Worm (Caenorhabditis elegans) whole organism, L1 larva: ENCODE results near the gene plg-1.

Experiments used
- C04F5.9 ChIP-seq: sonication (generic microtip); optimal IDR thresholded peaks from 2 replicates; lab custom pipeline; 2016; ENCODE audit warnings: missing genetic modification characterization, missing compliant biosample characterization
- C34B4.2 ChIP-seq: sonication (generic microtip); optimal IDR thresholded peaks from 2 replicates; lab custom pipeline; 2017; ENCODE audit warnings: mild to moderate bottlenecking, missing genetic modification characterization, missing compliant biosample characterization
- F16B12.6 ChIP-seq: fragments of 150-350 bp; optimal IDR thresholded peaks from 2 replicates; lab custom pipeline; 2014; ENCODE audit warnings: missing biosample characterization, missing genetic modification characterization
- Y116A8C.19 ChIP-seq: sonication (generic microtip); optimal IDR thresholded peaks from 2 replicates; lab custom pipeline; 2016; ENCODE audit warnings: missing compliant biosample characterization, missing genetic modification characterization, borderline replicate concordance
- alr-1 ChIP-seq: fragments of 200-800 bp; sonication (Bioruptor generic); optimal IDR thresholded peaks from 2 replicates; lab custom pipeline; 2018; ENCODE audit warnings: borderline replicate concordance, mild to moderate bottlenecking, missing genetic modification characterization, missing compliant biosample characterization
- blmp-1 ChIP-seq: fragments of 150-350 bp; optimal IDR thresholded peaks from 2 replicates; lab custom pipeline; 2014; ENCODE audit warnings: missing biosample characterization, missing genetic modification characterization
- ceh-8 ChIP-seq: fragments of 200-800 bp; sonication (Bioruptor generic); optimal IDR thresholded peaks from 2 replicates; lab custom pipeline; 2018; ENCODE audit warnings: mild to moderate bottlenecking, missing genetic modification characterization, moderate library complexity, missing compliant biosample characterization
- ceh-82 ChIP-seq, 3 experiments: fragments of 150-350 bp in 1 of 3; sonication (generic microtip) in 2 of 3; optimal IDR thresholded peaks; 2 replicates each; lab custom pipeline; 2014 to 2017; ENCODE audit warnings: missing biosample characterization in 3 of 3, missing genetic modification characterization in 3 of 3
- ceh-88 ChIP-seq: fragments of 200-800 bp; sonication (Bioruptor generic); IDR thresholded peaks from 2 replicates; pipeline ENCODE4 v1.3.6; 2022; ENCODE audit warnings: missing genetic modification characterization, missing compliant biosample characterization
- ceh-90 ChIP-seq: sonication (generic microtip); optimal IDR thresholded peaks from 2 replicates; lab custom pipeline; 2016; ENCODE audit warnings: missing genetic modification characterization, missing compliant biosample characterization
- ces-1 ChIP-seq: fragments of 150-350 bp; optimal IDR thresholded peaks from 2 replicates; lab custom pipeline; 2014; ENCODE audit warnings: missing biosample characterization, missing genetic modification reagents, missing genetic modification characterization
- efl-3 ChIP-seq: fragments of 200-800 bp; sonication (Bioruptor generic); optimal IDR thresholded peaks from 2 replicates; lab custom pipeline; 2018; ENCODE audit warnings: mild to moderate bottlenecking, missing genetic modification characterization, missing compliant biosample characterization
- egl-13 ChIP-seq: sonication (generic microtip); optimal IDR thresholded peaks from 2 replicates; lab custom pipeline; 2016; ENCODE audit warnings: missing genotype, missing genetic modification reagents, missing genetic modification characterization, missing compliant biosample characterization
- egl-27 ChIP-seq, 2 experiments: fragments of 150-350 bp in 1 of 2; sonication (generic microtip); optimal IDR thresholded peaks; 3 replicates each; lab custom pipeline; 2017 to 2018; ENCODE audit warnings: missing biosample characterization in 2 of 2, missing genetic modification characterization in 2 of 2, missing genetic modification reagents in 2 of 2
- elt-2 ChIP-seq: sonication (generic microtip); optimal IDR thresholded peaks from 2 replicates; lab custom pipeline; 2016; ENCODE audit warnings: missing genetic modification characterization, mild to moderate bottlenecking, inconsistent platforms, missing compliant biosample characterization, missing genetic modification reagents
- ets-5 ChIP-seq: fragments of 200-800 bp; sonication (Bioruptor generic); IDR thresholded peaks from 2 replicates; pipeline ENCODE4 v1.3.6; 2022; ENCODE audit warnings: missing genetic modification characterization, missing compliant biosample characterization
- fkh-10 ChIP-seq: sonication (generic microtip); optimal IDR thresholded peaks from 2 replicates; lab custom pipeline; 2017; ENCODE audit warnings: missing biosample characterization, missing genetic modification reagents, missing genetic modification characterization
- fos-1 ChIP-seq: fragments of 150-350 bp; optimal IDR thresholded peaks from 2 replicates; lab custom pipeline; 2014; ENCODE audit warnings: missing biosample characterization, missing genetic modification characterization
- grh-1 ChIP-seq: fragments of 200-800 bp; sonication (Bioruptor generic); IDR thresholded peaks from 2 replicates; pipeline ENCODE4 v1.3.6; 2022; ENCODE audit warnings: missing genetic modification reagents, missing genetic modification characterization, missing compliant biosample characterization
- hlh-4 ChIP-seq: sonication (generic microtip); optimal IDR thresholded peaks from 2 replicates; lab custom pipeline; 2016; ENCODE audit warnings: mild to moderate bottlenecking, missing genetic modification characterization, missing compliant biosample characterization
- hpl-2 ChIP-seq: fragments of 150-350 bp; optimal IDR thresholded peaks from 2 replicates; lab custom pipeline; 2014; ENCODE audit warnings: missing biosample characterization, missing genetic modification reagents, missing genetic modification characterization
- irx-1 ChIP-seq: sonication (generic microtip); optimal IDR thresholded peaks from 2 replicates; lab custom pipeline; 2016; ENCODE audit warnings: missing genetic modification characterization, missing compliant biosample characterization
- lin-13 ChIP-seq: fragments of 150-350 bp; optimal IDR thresholded peaks from 2 replicates; lab custom pipeline; 2014; ENCODE audit warnings: missing biosample characterization, missing genetic modification reagents, missing genetic modification characterization
- lin-14 ChIP-seq: fragments of 200-800 bp; sonication (Bioruptor generic); optimal IDR thresholded peaks from 2 replicates; lab custom pipeline; 2018; ENCODE audit warnings: mild to moderate bottlenecking, missing genetic modification characterization, moderate library complexity, missing compliant biosample characterization
- lin-15B ChIP-seq: fragments of 150-350 bp; sonication (generic microtip); optimal IDR thresholded peaks from 3 replicates; lab custom pipeline; 2014; ENCODE audit warnings: missing biosample characterization, missing genetic modification characterization
- lin-35 ChIP-seq, 2 experiments: fragments of 150-350 bp; optimal IDR thresholded peaks; 2 replicates each; lab custom pipeline; 2014; ENCODE audit warnings: missing biosample characterization in 2 of 2, missing genetic modification characterization in 2 of 2, missing genetic modification reagents in 2 of 2
- lin-39 ChIP-seq: fragments of 150-350 bp; optimal IDR thresholded peaks from 2 replicates; lab custom pipeline; 2014; ENCODE audit warnings: missing biosample characterization, missing genetic modification reagents, missing genetic modification characterization
- lir-3 ChIP-seq: sonication (generic microtip); optimal IDR thresholded peaks from 2 replicates; lab custom pipeline; 2016; ENCODE audit warnings: mild to moderate bottlenecking, missing genetic modification characterization, moderate library complexity, missing compliant biosample characterization; ENCODE audit not compliant: poor library complexity
- mdl-1 ChIP-seq, 2 experiments: fragments of 150-350 bp; optimal IDR thresholded peaks; 2 replicates each; lab custom pipeline; 2014 to 2017; ENCODE audit warnings: missing biosample characterization in 2 of 2, missing genetic modification characterization in 2 of 2, inconsistent platforms in 1 of 2
- mep-1 ChIP-seq: fragments of 150-350 bp; optimal IDR thresholded peaks from 2 replicates; lab custom pipeline; 2014; ENCODE audit warnings: missing biosample characterization, missing genetic modification characterization
- nhr-12 ChIP-seq: sonication (generic microtip); optimal IDR thresholded peaks from 2 replicates; lab custom pipeline; 2017; ENCODE audit warnings: missing biosample characterization, missing genetic modification characterization
- nhr-19 ChIP-seq: fragments of 200-800 bp; sonication (Bioruptor generic); conservative IDR thresholded peaks from 2 replicates; pipeline ENCODE4 v1.3.6; 2022; ENCODE audit warnings: missing genetic modification characterization, missing compliant biosample characterization
- nhr-28 ChIP-seq: fragments of 150-350 bp; optimal IDR thresholded peaks from 2 replicates; lab custom pipeline; 2014; ENCODE audit warnings: missing biosample characterization, missing genetic modification characterization
- nhr-85 ChIP-seq: sonication (generic microtip); peaks from one replicate; lab custom pipeline; 2016; ENCODE audit warnings: missing genetic modification characterization, inconsistent platforms, missing compliant biosample characterization
- nhr-90 ChIP-seq: sonication (generic microtip); optimal IDR thresholded peaks from 2 replicates; lab custom pipeline; 2016; ENCODE audit warnings: mild to moderate bottlenecking, missing genetic modification characterization, missing compliant biosample characterization; ENCODE audit not compliant: poor library complexity
- pax-3 ChIP-seq: fragments of 200-800 bp; sonication (Bioruptor generic); optimal IDR thresholded peaks from 2 replicates; lab custom pipeline; 2018; ENCODE audit warnings: mild to moderate bottlenecking, missing genetic modification characterization, moderate library complexity, missing compliant biosample characterization
- pqm-1 ChIP-seq: sonication (generic microtip); optimal IDR thresholded peaks from 3 replicates; lab custom pipeline; 2017; ENCODE audit warnings: missing biosample characterization, missing genetic modification characterization
- skn-1 ChIP-seq: fragments of 150-350 bp; optimal IDR thresholded peaks from 2 replicates; lab custom pipeline; 2014; ENCODE audit warnings: missing biosample characterization, missing genetic modification characterization
- snpc-4 ChIP-seq: fragments of 150-350 bp; optimal IDR thresholded peaks from 2 replicates; lab custom pipeline; 2014; ENCODE audit warnings: missing biosample characterization, missing genetic modification characterization
- snu-23 ChIP-seq: sonication (generic microtip); optimal IDR thresholded peaks from 2 replicates; lab custom pipeline; 2016; ENCODE audit warnings: missing genetic modification characterization, missing compliant biosample characterization
- swsn-7 ChIP-seq: sonication (generic microtip); optimal IDR thresholded peaks from 2 replicates; lab custom pipeline; 2016; ENCODE audit warnings: missing genetic modification characterization, missing compliant biosample characterization
- unc-30 ChIP-seq: sonication (generic microtip); optimal IDR thresholded peaks from 2 replicates; lab custom pipeline; 2017; ENCODE audit warnings: missing biosample characterization, missing genetic modification characterization
- vab-15 ChIP-seq: sonication (generic microtip); optimal IDR thresholded peaks from 2 replicates; lab custom pipeline; 2017; ENCODE audit warnings: missing genotype, mild to moderate bottlenecking, missing genetic modification characterization, missing compliant biosample characterization
- xbp-1 ChIP-seq: sonication (generic microtip); optimal IDR thresholded peaks from 2 replicates; lab custom pipeline; 2016; ENCODE audit warnings: missing genetic modification characterization, missing compliant biosample characterization
- zag-1 ChIP-seq: fragments of 150-350 bp; optimal IDR thresholded peaks from 2 replicates; lab custom pipeline; 2014; ENCODE audit warnings: missing biosample characterization, missing genetic modification characterization
- zip-4 ChIP-seq: fragments of 200-800 bp; sonication (Bioruptor generic); optimal IDR thresholded peaks from 2 replicates; lab custom pipeline; 2018; ENCODE audit warnings: mild to moderate bottlenecking, missing genetic modification characterization, moderate library complexity, missing compliant biosample characterization

plg-1 gene

ce11 chrIII:8873990-8874668 is 22.1 kb downstream of the plg-1 start (continued):
- TF ChIP-seq nhr-12 (tag; lab: Kevin White, UChicago) (no peak), nhr-19 (GFP tag; lab: Robert Waterston, UW) (peak; percentile 78), zip-4 (no peak), lir-3 (peak; percentile 65), vab-15 (tag; lab: Kevin White, UChicago) (no peak), pqm-1 (no peak), nhr-85 (tag; lab: Kevin White, UChicago) (peak; percentile 80), lin-15B (no peak), ceh-8 (GFP tag; lab: Kevin White, UChicago) (no peak), ces-1 (GFP tag; lab: Kevin White, UChicago) (no peak), nhr-90 (tag; lab: Kevin White, UChicago) (no peak), pax-3 (tag; lab: Kevin White, UChicago) (no peak), C04F5.9 (tag; lab: Kevin White, UChicago) (peak; percentile 59), xbp-1 (tag; lab: Kevin White, UChicago) (peak; percentile 66), ceh-88 (GFP tag; lab: Robert Waterston, UW) (no peak), lin-13 (GFP tag; lab: Kevin White, UChicago) (no peak), alr-1 (no peak), ets-5 (GFP tag; lab: Robert Waterston, UW) (no peak), lin-39 (peak; percentile 70), fos-1 (tag; lab: Kevin White, UChicago) (peak; percentile 72), C34B4.2 (tag; lab: Kevin White, UChicago) (peak; percentile 59), ceh-82 (tag; optimal IDR thresholded peaks at IDR 0.05; lab: Kevin White, UChicago) (peak; percentile 71 to 84 (median 74)), skn-1 (tag; lab: Kevin White, UChicago) (no peak), swsn-7 (peak; percentile 88), F16B12.6 (tag; lab: Kevin White, UChicago) (peak; percentile 21), irx-1 (tag; lab: Kevin White, UChicago) (peak; percentile 54), hpl-2 (GFP tag; lab: Kevin White, UChicago) (no peak), zag-1 (tag; lab: Kevin White, UChicago) (peak; percentile 72), efl-3 (GFP tag; lab: Kevin White, UChicago) (no peak), mdl-1 (tag; optimal IDR thresholded peaks at IDR 0.05; lab: Kevin White, UChicago) (peak in 1 of 2 experiments; percentile 35), egl-27 (tag; optimal IDR thresholded peaks at IDR 0.05; lab: Kevin White, UChicago) (peak in 1 of 2 experiments; percentile 35), lin-35 (GFP tag; optimal IDR thresholded peaks at IDR 0.05; lab: Kevin White, UChicago) (peak; percentile 44 to 75), elt-2 (tag; lab: Kevin White, UChicago) (no peak), fkh-10 (peak; percentile 70), blmp-1 (peak; percentile 42), lin-14 (peak; percentile 97), snu-23 (GFP tag; lab: Kevin White, UChicago) (peak; percentile 94), snpc-4 (peak; percentile 25), mep-1 (tag; lab: Kevin White, UChicago) (peak; percentile 57), hlh-4 (tag; lab: Kevin White, UChicago) (no peak), egl-13 (tag; lab: Kevin White, UChicago) (peak; percentile 61), grh-1 (GFP tag; lab: Robert Waterston, UW) (no peak), Y116A8C.19 (tag; lab: Kevin White, UChicago) (no peak), ceh-90 (no peak), nhr-28 (tag; lab: Kevin White, UChicago) (no peak), unc-30 (tag; lab: Kevin White, UChicago) (no peak)
